Fruit fly (Drosophila melanogaster) whole organism, embryonic: ENCODE data around the gene CG31817.
A peak's percentile ranks its signal among the peaks of the same experiment; 100 is the strongest.

Experiments used
- B-H2 ChIP-seq: fragments of 200-800 bp; sonication (Bioruptor generic); optimal IDR thresholded peaks from 2 replicates; lab custom pipeline; 2018; ENCODE audit warnings: missing biosample characterization, mild to moderate bottlenecking, missing genetic modification characterization
- Blimp-1 ChIP-seq: fragments of 200-800 bp; sonication (Bioruptor generic); optimal IDR thresholded peaks from 3 replicates; lab custom pipeline; 2018; ENCODE audit warnings: missing biosample characterization, missing genetic modification characterization, mild to moderate bottlenecking, moderate library complexity, missing genetic modification reagents
- BtbVII ChIP-seq: fragments of 200-800 bp; sonication (Bioruptor generic); optimal IDR thresholded peaks from 3 replicates; lab custom pipeline; 2017; ENCODE audit warnings: missing biosample characterization, mild to moderate bottlenecking, missing genetic modification characterization
- CG10267 ChIP-seq: fragments of 200-800 bp; sonication (Bioruptor generic); optimal IDR thresholded peaks from 2 replicates; lab custom pipeline; 2018; ENCODE audit warnings: missing biosample characterization, mild to moderate bottlenecking, missing genetic modification characterization, moderate library complexity
- CG10543 ChIP-seq: fragments of 200-800 bp; sonication (Bioruptor generic); optimal IDR thresholded peaks from 3 replicates; lab custom pipeline; 2017; ENCODE audit warnings: missing biosample characterization, mild to moderate bottlenecking, missing genetic modification characterization, moderate library complexity
- CG12769 ChIP-seq: fragments of 200-800 bp; sonication (Bioruptor generic); optimal IDR thresholded peaks from 2 replicates; lab custom pipeline; 2019; ENCODE audit warnings: missing biosample characterization, mild to moderate bottlenecking, missing genetic modification characterization, moderate library complexity
- CG15479 ChIP-seq: fragments of 200-800 bp; sonication (Bioruptor generic); optimal IDR thresholded peaks from 3 replicates; lab custom pipeline; 2019; ENCODE audit warnings: missing biosample characterization, mild to moderate bottlenecking, missing genetic modification characterization, moderate library complexity
- CG17829 ChIP-seq: fragments of 200-800 bp; optimal IDR thresholded peaks from 2 replicates; lab custom pipeline; 2019; ENCODE audit warnings: missing biosample characterization, mild to moderate bottlenecking, missing genetic modification characterization, moderate library complexity
- CG2120 ChIP-seq: fragments of 200-800 bp; sonication (Bioruptor generic); optimal IDR thresholded peaks from 3 replicates; lab custom pipeline; 2016; ENCODE audit warnings: missing biosample characterization, missing genetic modification characterization
- CG2712 ChIP-seq: fragments of 200-800 bp; optimal IDR thresholded peaks from 3 replicates; lab custom pipeline; 2019; ENCODE audit warnings: missing biosample characterization, mild to moderate bottlenecking, missing genetic modification characterization, moderate library complexity
- CG3407 ChIP-seq: fragments of 200-800 bp; sonication (Bioruptor generic); optimal IDR thresholded peaks from 2 replicates; lab custom pipeline; 2018; ENCODE audit warnings: missing biosample characterization, mild to moderate bottlenecking, missing genetic modification characterization
- CG34376 ChIP-seq: fragments of 200-800 bp; sonication (Bioruptor generic); optimal IDR thresholded peaks from 2 replicates; lab custom pipeline; 2018; ENCODE audit warnings: missing biosample characterization, mild to moderate bottlenecking, missing genetic modification characterization
- CG6272 ChIP-seq: fragments of 200-800 bp; sonication (Bioruptor generic); IDR thresholded peaks from 2 replicates; pipeline ENCODE4 v1.3.6; 2022; ENCODE audit warnings: missing biosample characterization, missing genetic modification characterization
- CG8290 ChIP-seq, 3 experiments: fragments of 200-800 bp; sonication (Bioruptor generic); optimal IDR thresholded peaks; 2 replicates each; lab custom pipeline; 2016 to 2019; ENCODE audit warnings: missing biosample characterization in 3 of 3, missing genetic modification characterization in 3 of 3, mild to moderate bottlenecking in 2 of 3, moderate library complexity in 1 of 3
- CrebB ChIP-seq: fragments of 200-800 bp; sonication (Bioruptor generic); optimal IDR thresholded peaks from 3 replicates; lab custom pipeline; 2018; ENCODE audit warnings: missing biosample characterization, mild to moderate bottlenecking, missing genetic modification characterization
- Dbx ChIP-seq: fragments of 200-800 bp; sonication (Bioruptor generic); IDR thresholded peaks from 3 replicates; pipeline ENCODE4 v1.3.6; 2022; ENCODE audit warnings: missing biosample characterization, missing genetic modification characterization
- Dll ChIP-seq: fragments of 200-800 bp; sonication (Bioruptor generic); IDR thresholded peaks from 4 replicates; pipeline ENCODE4 v1.3.6; 2022; ENCODE audit warnings: missing biosample characterization, missing genetic modification characterization; ENCODE audit not compliant: partially characterized antibody
- Ets65A ChIP-seq: fragments of 200-800 bp; sonication (Bioruptor generic); peaks from one replicate; lab custom pipeline; 2016; ENCODE audit warnings: missing biosample characterization, missing genetic modification characterization
- Ets97D ChIP-seq: fragments of 200-800 bp; sonication (Bioruptor generic); optimal IDR thresholded peaks from 3 replicates; lab custom pipeline; 2016; ENCODE audit warnings: missing biosample characterization, missing genetic modification characterization
- Fer2 ChIP-seq: fragments of 200-800 bp; sonication (Bioruptor generic); optimal IDR thresholded peaks from 2 replicates; lab custom pipeline; 2018; ENCODE audit warnings: missing biosample characterization, mild to moderate bottlenecking, missing genetic modification characterization, moderate library complexity
- Med ChIP-seq: fragments of 200-800 bp; sonication (Bioruptor generic); peaks from one replicate; lab custom pipeline; 2016; ENCODE audit warnings: missing biosample characterization, missing genetic modification characterization, mild to moderate bottlenecking, inconsistent platforms, moderate library complexity
- Meics ChIP-seq: fragments of 200-800 bp; sonication (Bioruptor generic); optimal IDR thresholded peaks from 2 replicates; lab custom pipeline; 2017; ENCODE audit warnings: missing biosample characterization, mild to moderate bottlenecking, missing genetic modification characterization
- NC2α ChIP-seq: fragments of 200-800 bp; sonication (Bioruptor generic); optimal IDR thresholded peaks from 2 replicates; lab custom pipeline; 2016; ENCODE audit warnings: missing biosample characterization, missing genetic modification characterization
- Nf-YC ChIP-seq: fragments of 200-800 bp; optimal IDR thresholded peaks from 3 replicates; lab custom pipeline; 2019; ENCODE audit warnings: missing biosample characterization, mild to moderate bottlenecking, missing genetic modification characterization, moderate library complexity
- Rfx ChIP-seq: fragments of 200-800 bp; sonication (Bioruptor generic); IDR thresholded peaks from 2 replicates; pipeline ENCODE4 v1.3.6; 2022; ENCODE audit warnings: missing biosample characterization, missing genetic modification characterization
- abd-A ChIP-seq: fragments of 200-800 bp; sonication (Bioruptor generic); optimal IDR thresholded peaks from 3 replicates; lab custom pipeline; 2019; ENCODE audit warnings: missing biosample characterization, mild to moderate bottlenecking, missing genetic modification characterization, moderate library complexity
- bbx ChIP-seq: fragments of 200-800 bp; sonication (Bioruptor generic); IDR thresholded peaks from 2 replicates; pipeline ENCODE4 v1.3.6; 2022; ENCODE audit warnings: missing biosample characterization, missing genetic modification characterization; ENCODE audit not compliant: partially characterized antibody
- caup ChIP-seq: fragments of 200-800 bp; sonication (Bioruptor generic); optimal IDR thresholded peaks from 3 replicates; lab custom pipeline; 2017; ENCODE audit warnings: missing biosample characterization, mild to moderate bottlenecking, missing genetic modification characterization, moderate library complexity; ENCODE audit not compliant: severe bottlenecking
- cg ChIP-seq: fragments of 200-800 bp; sonication (Bioruptor generic); optimal IDR thresholded peaks from 3 replicates; lab custom pipeline; 2019; ENCODE audit warnings: missing biosample characterization, mild to moderate bottlenecking, missing genetic modification characterization, moderate library complexity
- chm ChIP-seq: fragments of 200-800 bp; sonication (Bioruptor generic); IDR thresholded peaks from 2 replicates; pipeline ENCODE4 v1.3.6; 2022; ENCODE audit warnings: missing biosample characterization, missing genetic modification characterization
- crol ChIP-seq: fragments of 200-800 bp; sonication (Bioruptor generic); IDR thresholded peaks from 2 replicates; pipeline ENCODE4 v1.3.6; 2022; ENCODE audit warnings: missing biosample characterization, missing genetic modification characterization
- cwo ChIP-seq: fragments of 200-800 bp; sonication (Bioruptor generic); optimal IDR thresholded peaks from 3 replicates; lab custom pipeline; 2017; ENCODE audit warnings: missing biosample characterization, missing genetic modification characterization, mild to moderate bottlenecking, moderate library complexity, missing genetic modification reagents
- exex ChIP-seq: fragments of 200-800 bp; sonication (Bioruptor generic); optimal IDR thresholded peaks from 4 replicates; lab custom pipeline; 2018; ENCODE audit warnings: missing biosample characterization, mild to moderate bottlenecking, missing genetic modification characterization, moderate library complexity
- fd96Cb ChIP-seq: fragments of 200-800 bp; sonication (Bioruptor generic); optimal IDR thresholded peaks from 2 replicates; lab custom pipeline; 2018; ENCODE audit warnings: missing biosample characterization, mild to moderate bottlenecking, missing genetic modification characterization, moderate library complexity
- gro ChIP-seq: fragments of 200-800 bp; sonication (Bioruptor generic); optimal IDR thresholded peaks from 2 replicates; lab custom pipeline; 2016; ENCODE audit warnings: missing biosample characterization, missing genetic modification characterization
- hkb ChIP-seq, 2 experiments: fragments of 200-800 bp in 1 of 2; fragments of >200 bp in 1 of 2; sonication (Bioruptor generic) in 1 of 2; IDR thresholded peaks in 1 of 2; optimal IDR thresholded peaks in 1 of 2; 2 replicates each; pipeline versions ENCODE4 v1.3.6 to Lab custom; 2017 to 2022; ENCODE audit warnings: missing biosample characterization in 1 of 2, missing genetic modification characterization in 1 of 2
- lab ChIP-seq: fragments of 200-800 bp; sonication (Bioruptor generic); optimal IDR thresholded peaks from 3 replicates; lab custom pipeline; 2017; ENCODE audit warnings: missing biosample characterization, missing genetic modification characterization, mild to moderate bottlenecking, moderate library complexity, missing genetic modification reagents
- lbe ChIP-seq: fragments of 200-800 bp; sonication (Bioruptor generic); optimal IDR thresholded peaks from 2 replicates; lab custom pipeline; 2016; ENCODE audit warnings: missing biosample characterization, mild to moderate bottlenecking, missing genetic modification characterization
- lov ChIP-seq, 2 experiments: fragments of 200-800 bp in 1 of 2; fragments of >200 bp in 1 of 2; sonication (Bioruptor generic) in 1 of 2; IDR thresholded peaks in 1 of 2; optimal IDR thresholded peaks in 1 of 2; 2 replicates in 1 of 2; 3 replicates in 1 of 2; pipeline versions ENCODE4 v1.3.6 to Lab custom; 2017 to 2022; ENCODE audit warnings: missing biosample characterization in 1 of 2, missing genetic modification characterization in 1 of 2
- pros ChIP-seq: fragments of 200-800 bp; sonication (Bioruptor generic); optimal IDR thresholded peaks from 3 replicates; lab custom pipeline; 2019; ENCODE audit warnings: missing biosample characterization, mild to moderate bottlenecking, missing genetic modification characterization, moderate library complexity
- ro ChIP-seq: fragments of 200-800 bp; sonication (Bioruptor generic); IDR thresholded peaks from 2 replicates; pipeline ENCODE4 v1.3.6; 2022; ENCODE audit warnings: missing biosample characterization, missing genetic modification characterization
- salm ChIP-seq: fragments of 200-800 bp; sonication (Bioruptor generic); optimal IDR thresholded peaks from 2 replicates; lab custom pipeline; 2018; ENCODE audit warnings: missing biosample characterization, mild to moderate bottlenecking, missing genetic modification characterization
- sc ChIP-seq, 3 experiments: fragments of >200 bp in 2 of 3; fragments of 200-800 bp in 1 of 3; sonication (Bioruptor generic) in 1 of 3; optimal IDR thresholded peaks; 2 replicates in 2 of 3; 3 replicates in 1 of 3; lab custom pipeline; 2017; ENCODE audit warnings: mild to moderate bottlenecking in 1 of 3, missing biosample characterization in 1 of 3, missing genetic modification characterization in 1 of 3, missing genetic modification reagents in 1 of 3
- sug ChIP-seq: fragments of 200-800 bp; optimal IDR thresholded peaks from 2 replicates; lab custom pipeline; 2019; ENCODE audit warnings: missing biosample characterization, mild to moderate bottlenecking, missing genetic modification characterization, moderate library complexity
- tx ChIP-seq: fragments of 200-800 bp; sonication (Bioruptor generic); optimal IDR thresholded peaks from 2 replicates; lab custom pipeline; 2016; ENCODE audit warnings: missing biosample characterization, missing genetic modification characterization
- vnd ChIP-seq: fragments of 200-800 bp; sonication (Bioruptor generic); IDR thresholded peaks from 3 replicates; pipeline ENCODE4 v1.3.6; 2022; ENCODE audit warnings: missing biosample characterization, missing genetic modification characterization; ENCODE audit not compliant: partially characterized antibody

Gene CG31817

dm6 chr2L:16315844-16316243 is 21.8 kb downstream of the CG31817 start:
- no peak for TF ChIP-seq lbe (GFP tag; lab: Kevin White, UChicago)
- no peak for TF ChIP-seq Fer2 (tag; lab: Kevin White, UChicago)
- no peak for TF ChIP-seq CG15479 (GFP tag; lab: Kevin White, UChicago)
- no peak for TF ChIP-seq ro (GFP tag; lab: Robert Waterston, UW)
- TF ChIP-seq Med (GFP tag; lab: Kevin White, UChicago): peak; percentile 50
- no peak for TF ChIP-seq Ets97D (GFP tag; lab: Kevin White, UChicago)
- no peak for TF ChIP-seq vnd (GFP tag; lab: Robert Waterston, UW)
- no peak for TF ChIP-seq sc (optimal IDR thresholded peaks at IDR 0.05; lab: Kevin White, UChicago)
- no peak for TF ChIP-seq sc (GFP tag; optimal IDR thresholded peaks at IDR 0.05; lab: Kevin White, UChicago)
- TF ChIP-seq NC2α: no peak
- no peak for TF ChIP-seq Dll (GFP tag; lab: Robert Waterston, UW)
- TF ChIP-seq BtbVII: peak; percentile 12
- TF ChIP-seq tx (GFP tag; lab: Kevin White, UChicago): no peak
- TF ChIP-seq CG6272 (GFP tag; lab: Robert Waterston, UW): no peak
- TF ChIP-seq salm (tag; lab: Kevin White, UChicago): no peak
- peak; percentile 77 for TF ChIP-seq cwo (GFP tag; lab: Kevin White, UChicago)
- no peak for TF ChIP-seq bbx (GFP tag; lab: Robert Waterston, UW)
- TF ChIP-seq CG17829: no peak
- no peak for TF ChIP-seq CG3407 (GFP tag; lab: Kevin White, UChicago)

- peak; percentile 56 for TF ChIP-seq Ets65A
- TF ChIP-seq Blimp-1 (GFP tag; lab: Kevin White, UChicago): no peak
- TF ChIP-seq B-H2 (GFP tag; lab: Kevin White, UChicago): peak; percentile 82
- peak; percentile 67 for TF ChIP-seq caup (GFP tag; lab: Kevin White, UChicago)
- TF ChIP-seq exex: peak; percentile 62
- no peak for TF ChIP-seq hkb (optimal IDR thresholded peaks at IDR 0.05; lab: Kevin White, UChicago)
- TF ChIP-seq hkb (GFP tag; IDR thresholded peaks at IDR 0.05; lab: Robert Waterston, UW): peak; percentile 25; the same call in 1 of the 2 replicates
- peak; percentile 75 for TF ChIP-seq abd-A (tag; lab: Kevin White, UChicago)
- TF ChIP-seq Meics (GFP tag; lab: Kevin White, UChicago): peak; percentile 6
- peak; percentile 61 for TF ChIP-seq lab (GFP tag; lab: Kevin White, UChicago)
- peak; percentile 27 for TF ChIP-seq cwo (GFP tag; lab: Kevin White, UChicago)
- peak; percentile 81 for TF ChIP-seq sug
- no peak for TF ChIP-seq fd96Cb
- TF ChIP-seq gro (GFP tag; lab: Kevin White, UChicago): peak; percentile 50
- peak; percentile 36; the same call in 1 of the 2 replicates for TF ChIP-seq Rfx (GFP tag; lab: Robert Waterston, UW)
- TF ChIP-seq Fer2 (tag; lab: Kevin White, UChicago): no peak
- peak; percentile 27 for TF ChIP-seq Nf-YC
- TF ChIP-seq Dbx (GFP tag; lab: Robert Waterston, UW): 0 out of 3 replicates have a peak, but pooled peaks have one; percentile 43
- TF ChIP-seq CG34376 (GFP tag; lab: Kevin White, UChicago): peak; percentile 87
- peak; percentile 65 for TF ChIP-seq CrebB (tag; lab: Kevin White, UChicago)
- peak; percentile 62; the same call in 1 of the 2 replicates for TF ChIP-seq chm
- peak; percentile 54 for TF ChIP-seq cg (GFP tag; lab: Kevin White, UChicago)
- TF ChIP-seq CG8290 (GFP tag; optimal IDR thresholded peaks at IDR 0.05; lab: Kevin White, UChicago): no peak
- TF ChIP-seq CG8290 (tag; optimal IDR thresholded peaks at IDR 0.05; lab: Kevin White, UChicago): peak in 1 of 2 experiments; percentile 38
- TF ChIP-seq crol (GFP tag; lab: Robert Waterston, UW): peak; percentile 92
- TF ChIP-seq pros (GFP tag; lab: Kevin White, UChicago): peak; percentile 88
- TF ChIP-seq CG2120 (GFP tag; lab: Kevin White, UChicago): peak; percentile 2
- TF ChIP-seq CG10543: peak; percentile 82
- TF ChIP-seq CG10267: no peak
- TF ChIP-seq CG12769 (tag; lab: Kevin White, UChicago): peak; percentile 79
- no peak for TF ChIP-seq CG2712 (tag; lab: Kevin White, UChicago)
- no peak for TF ChIP-seq lov (optimal IDR thresholded peaks at IDR 0.05; lab: Kevin White, UChicago)
- TF ChIP-seq lov (GFP tag; IDR thresholded peaks at IDR 0.05; lab: Robert Waterston, UW): 0 out of 3 replicates have a peak, but pooled peaks have one; percentile 44
Observed at dm6 chr2L:16315027-16315426, 22.7 kb downstream of the CG31817 start.
